Fruit fly (Drosophila melanogaster): ENCODE results near the gene CG14968.
A peak's percentile ranks its signal among the peaks of the same experiment; 100 is the strongest.

CG14968 gene

DNA sequence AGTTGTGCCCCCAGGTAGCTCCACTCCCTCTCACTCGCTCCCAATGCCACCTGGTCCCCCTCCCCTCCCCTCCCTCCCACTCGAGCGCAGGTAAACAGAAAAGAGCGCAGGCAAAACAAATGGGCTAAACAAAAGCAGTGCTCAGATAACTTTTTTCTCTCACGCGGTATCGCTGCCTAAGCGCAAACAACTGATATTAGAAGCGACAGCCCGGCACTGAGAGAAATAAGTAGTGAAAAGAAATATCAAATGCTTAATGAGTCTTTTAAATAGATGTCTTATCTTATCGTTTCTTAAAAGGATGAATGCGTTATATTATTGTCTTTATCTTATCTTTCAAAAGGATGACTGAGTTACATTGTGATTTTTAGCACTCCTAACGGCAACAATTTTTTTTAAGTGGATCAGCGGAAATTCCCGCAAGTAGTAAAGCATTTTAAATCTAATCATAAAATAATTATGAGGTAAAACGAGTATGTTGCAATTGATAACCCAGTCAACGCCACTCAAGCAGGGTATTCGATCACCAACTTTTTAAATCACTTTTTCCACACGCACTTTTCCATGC, 1.7 kb downstream of the CG14968 start (continued):
- peak; percentile 83 for TF ChIP-seq CG10543 (GFP tag; optimal IDR thresholded peaks at IDR 0.05)
- TF ChIP-seq CG13424 (tag; optimal IDR thresholded peaks at IDR 0.05) = peak; percentile 94
- TF ChIP-seq CG12071 (GFP tag; optimal IDR thresholded peaks at IDR 0.05) = peak; percentile 89
- peak; percentile 89 for TF ChIP-seq Chrac-16 (GFP tag; optimal IDR thresholded peaks at IDR 0.05)
- TF ChIP-seq B-H1 (GFP tag; IDR thresholded peaks at IDR 0.05) = peak; percentile 79
- peak; percentile 67 for TF ChIP-seq Jarid2 (GFP tag; optimal IDR thresholded peaks at IDR 0.05)
- TF ChIP-seq salm (tag; optimal IDR thresholded peaks at IDR 0.05) = peak; percentile 91
- peak; percentile 87 for TF ChIP-seq pho (GFP tag; optimal IDR thresholded peaks at IDR 0.05)
- TF ChIP-seq CG4617 (GFP tag; optimal IDR thresholded peaks at IDR 0.05; ENCODE audit: borderline replicate concordance) = peak; percentile 69
- TF ChIP-seq cato (GFP tag; optimal IDR thresholded peaks at IDR 0.05; ENCODE audit: borderline replicate concordance) = peak; percentile 85
- TF ChIP-seq disco-r (GFP tag; optimal IDR thresholded peaks at IDR 0.05) = peak; percentile 75
- TF ChIP-seq CG14050 (GFP tag; IDR thresholded peaks at IDR 0.05) = peak; percentile 84
- no peak for TF ChIP-seq CG16813 (GFP tag; IDR thresholded peaks at IDR 0.05; ENCODE audit: partially characterized antibody)
- peak; percentile 79 for TF ChIP-seq CG4328 (GFP tag; optimal IDR thresholded peaks at IDR 0.05)
- TF ChIP-seq Pdp1 (GFP tag; optimal IDR thresholded peaks at IDR 0.05) = peak; percentile 86 to 89
- peak; percentile 94 for TF ChIP-seq CG2120 (GFP tag; optimal IDR thresholded peaks at IDR 0.05)
- peak; percentile 82 for TF ChIP-seq peb (GFP tag; IDR thresholded peaks at IDR 0.05)
- peak; percentile 92 for TF ChIP-seq fd3F (GFP tag; optimal IDR thresholded peaks at IDR 0.05)
- TF ChIP-seq sisA (GFP tag; IDR thresholded peaks at IDR 0.05) = peak; percentile 88
- no peak for TF ChIP-seq Neu2 (GFP tag; optimal IDR thresholded peaks at IDR 0.05; ENCODE audit: borderline replicate concordance)
- TF ChIP-seq hb (GFP tag; IDR thresholded peaks at IDR 0.05; ENCODE audit: partially characterized antibody) = no peak
- peak; percentile 88 for TF ChIP-seq CG8944 (GFP tag; optimal IDR thresholded peaks at IDR 0.05)
- TF ChIP-seq CG10321 (GFP tag; IDR thresholded peaks at IDR 0.05) = peak; percentile 72
- TF ChIP-seq CG6175 (GFP tag; IDR thresholded peaks at IDR 0.05) = peak; percentile 91
- TF ChIP-seq gem (tag; optimal IDR thresholded peaks at IDR 0.05) = peak; percentile 96
- TF ChIP-seq gsb (GFP tag; IDR thresholded peaks at IDR 0.05) = peak; percentile 82
- no peak for TF ChIP-seq gfzf (GFP tag; optimal IDR thresholded peaks at IDR 0.05)
- no peak for TF ChIP-seq Elba2 (GFP tag; optimal IDR thresholded peaks at IDR 0.05)
- TF ChIP-seq CG31365 (tag; optimal IDR thresholded peaks at IDR 0.05) = peak; percentile 68
- TF ChIP-seq CG2712 (tag; optimal IDR thresholded peaks at IDR 0.05) = peak; percentile 95
- TF ChIP-seq bbx (GFP tag; IDR thresholded peaks at IDR 0.05; ENCODE audit: partially characterized antibody) = no peak
- peak; percentile 88 for TF ChIP-seq pnt (GFP tag; optimal IDR thresholded peaks at IDR 0.05)
- peak; percentile 96 for TF ChIP-seq CG8924 (tag; optimal IDR thresholded peaks at IDR 0.05)
- peak; percentile 85 for TF ChIP-seq Abd-B (GFP tag; optimal IDR thresholded peaks at IDR 0.05)
- TF ChIP-seq CG5245 (GFP tag; optimal IDR thresholded peaks at IDR 0.05) = peak; percentile 83
- peak; percentile 85 for TF ChIP-seq gro (GFP tag; optimal IDR thresholded peaks at IDR 0.05)
- peak; percentile 81 for TF ChIP-seq mirr (GFP tag; optimal IDR thresholded peaks at IDR 0.05)
- TF ChIP-seq CG42726 (GFP tag; IDR thresholded peaks at IDR 0.05; ENCODE audit: partially characterized antibody) = no peak
- TF ChIP-seq YL-1 (GFP tag; optimal IDR thresholded peaks at IDR 0.05) = peak; percentile 55
- peak; percentile 83 for TF ChIP-seq ERR (GFP tag; optimal IDR thresholded peaks at IDR 0.05)
- no peak for TF ChIP-seq tna (GFP tag; IDR thresholded peaks at IDR 0.05; ENCODE audit: partially characterized antibody)
- TF ChIP-seq CG12391 (tag; optimal IDR thresholded peaks at IDR 0.05) = peak; percentile 95
- peak; percentile 90 for TF ChIP-seq CG1602 (GFP tag; optimal IDR thresholded peaks at IDR 0.05)
- TF ChIP-seq kni (GFP tag; optimal IDR thresholded peaks at IDR 0.05) = peak; percentile 85
- peak; percentile 73; the same call in 1 of the 2 replicates for TF ChIP-seq bowl (GFP tag; IDR thresholded peaks at IDR 0.05)
- peak; percentile 93 for TF ChIP-seq tgo (GFP tag; IDR thresholded peaks at IDR 0.05)
- peak; percentile 86 for TF ChIP-seq CG7786 (GFP tag; optimal IDR thresholded peaks at IDR 0.05)
- 0 out of 2 replicates have a peak, but pooled peaks have one; percentile 14 for TF ChIP-seq dati (GFP tag; IDR thresholded peaks at IDR 0.05)
- TF ChIP-seq cg (GFP tag; optimal IDR thresholded peaks at IDR 0.05) = no peak

Data from whole organism, embryonic.